Fruit fly (Drosophila melanogaster) whole organism, embryonic: ENCODE measurements around the gene CG46412.

Source experiments
- C15 ChIP-seq: fragments of 200-800 bp; sonication (Bioruptor generic); IDR thresholded peaks from 3 replicates; pipeline ENCODE4 v1.3.6; 2022; ENCODE audit warnings: missing biosample characterization, missing genetic modification characterization
- CG10267 ChIP-seq: fragments of 200-800 bp; sonication (Bioruptor generic); optimal IDR thresholded peaks from 2 replicates; lab custom pipeline; 2018; ENCODE audit warnings: missing biosample characterization, mild to moderate bottlenecking, missing genetic modification characterization, moderate library complexity
- CG11504 ChIP-seq: fragments of 200-800 bp; sonication (Bioruptor generic); optimal IDR thresholded peaks from 3 replicates; lab custom pipeline; 2019; ENCODE audit warnings: missing biosample characterization, mild to moderate bottlenecking, missing genetic modification characterization, moderate library complexity
- CG13624 ChIP-seq: fragments of 200-800 bp; sonication (Bioruptor generic); optimal IDR thresholded peaks from 2 replicates; lab custom pipeline; 2016; ENCODE audit warnings: missing biosample characterization, missing genetic modification characterization
- CG1603 ChIP-seq: fragments of 200-800 bp; sonication (Bioruptor generic); optimal IDR thresholded peaks from 2 replicates; lab custom pipeline; 2019; ENCODE audit warnings: missing biosample characterization, mild to moderate bottlenecking, missing genetic modification characterization, moderate library complexity
- CG16863 ChIP-seq: fragments of 200-800 bp; sonication (Bioruptor generic); optimal IDR thresholded peaks from 3 replicates; lab custom pipeline; 2016; ENCODE audit warnings: missing biosample characterization, missing genetic modification characterization
- CG17829 ChIP-seq: fragments of 200-800 bp; optimal IDR thresholded peaks from 2 replicates; lab custom pipeline; 2019; ENCODE audit warnings: missing biosample characterization, mild to moderate bottlenecking, missing genetic modification characterization, moderate library complexity
- CG18764 ChIP-seq: fragments of 200-800 bp; sonication (Bioruptor generic); optimal IDR thresholded peaks from 3 replicates; lab custom pipeline; 2016; ENCODE audit warnings: missing biosample characterization, missing genetic modification characterization
- CG2116 ChIP-seq: fragments of 200-800 bp; sonication (Bioruptor generic); optimal IDR thresholded peaks from 3 replicates; lab custom pipeline; 2018; ENCODE audit warnings: missing biosample characterization, mild to moderate bottlenecking, missing genetic modification characterization
- CG2199 ChIP-seq: fragments of 200-800 bp; sonication (Bioruptor generic); IDR thresholded peaks from 3 replicates; pipeline ENCODE4 v1.3.6; 2022; ENCODE audit warnings: missing biosample characterization, missing genetic modification characterization
- CG2678 ChIP-seq: fragments of 200-800 bp; sonication (Bioruptor generic); optimal IDR thresholded peaks from 3 replicates; lab custom pipeline; 2019; ENCODE audit warnings: missing biosample characterization, mild to moderate bottlenecking, missing genetic modification characterization, moderate library complexity
- CG31365 ChIP-seq: fragments of 200-800 bp; sonication (Bioruptor generic); optimal IDR thresholded peaks from 2 replicates; lab custom pipeline; 2018; ENCODE audit warnings: missing biosample characterization, mild to moderate bottlenecking, missing genetic modification characterization
- CG3163 ChIP-seq: fragments of 200-800 bp; sonication (Bioruptor generic); optimal IDR thresholded peaks from 3 replicates; lab custom pipeline; 2016; ENCODE audit warnings: missing biosample characterization, missing genetic modification characterization
- CG32532 ChIP-seq: fragments of 200-800 bp; sonication (Bioruptor generic); IDR thresholded peaks from 2 replicates; pipeline ENCODE4 v1.3.6; 2022; ENCODE audit warnings: missing biosample characterization, missing genetic modification characterization
- CG32767 ChIP-seq: fragments of 200-800 bp; sonication (Bioruptor generic); IDR thresholded peaks from 2 replicates; pipeline ENCODE4 v1.3.6; 2022; ENCODE audit warnings: missing biosample characterization, missing genetic modification characterization
- CG34224 ChIP-seq: fragments of 200-800 bp; sonication (Bioruptor generic); IDR thresholded peaks from 3 replicates; pipeline ENCODE4 v1.3.6; 2022; ENCODE audit warnings: missing biosample characterization, missing genetic modification characterization; ENCODE audit not compliant: partially characterized antibody
- CG42726 ChIP-seq: fragments of 200-800 bp; sonication (Bioruptor generic); IDR thresholded peaks from 2 replicates; pipeline ENCODE4 v1.3.6; 2022; ENCODE audit warnings: missing biosample characterization, missing genetic modification characterization; ENCODE audit not compliant: partially characterized antibody
- CG4707 ChIP-seq: fragments of 200-800 bp; sonication (Bioruptor generic); optimal IDR thresholded peaks from 2 replicates; lab custom pipeline; 2018; ENCODE audit warnings: missing biosample characterization, mild to moderate bottlenecking, missing genetic modification characterization, moderate library complexity
- CG6654 ChIP-seq: fragments of 200-800 bp; sonication (Bioruptor generic); optimal IDR thresholded peaks from 2 replicates; lab custom pipeline; 2017; ENCODE audit warnings: missing biosample characterization, mild to moderate bottlenecking, missing genetic modification characterization
- CG7556 ChIP-seq: fragments of 200-800 bp; sonication (Bioruptor generic); optimal IDR thresholded peaks from 2 replicates; lab custom pipeline; 2017; ENCODE audit warnings: missing biosample characterization, mild to moderate bottlenecking, missing genetic modification characterization
- CG7839 ChIP-seq: fragments of 200-800 bp; sonication (Bioruptor generic); optimal IDR thresholded peaks from 3 replicates; lab custom pipeline; 2018; ENCODE audit warnings: missing biosample characterization, mild to moderate bottlenecking, missing genetic modification characterization, moderate library complexity
- CG8359 ChIP-seq: fragments of 200-800 bp; sonication (Bioruptor generic); optimal IDR thresholded peaks from 2 replicates; lab custom pipeline; 2017; ENCODE audit warnings: missing biosample characterization, mild to moderate bottlenecking, missing genetic modification characterization, borderline replicate concordance
- CG9932 ChIP-seq: fragments of 200-800 bp; sonication (Bioruptor generic); IDR thresholded peaks from 2 replicates; pipeline ENCODE4 v1.3.6; 2022; ENCODE audit warnings: missing biosample characterization, missing genetic modification characterization
- Dip3 ChIP-seq: fragments of 200-800 bp; sonication (Bioruptor generic); optimal IDR thresholded peaks from 3 replicates; lab custom pipeline; 2016; ENCODE audit warnings: missing biosample characterization, missing genetic modification characterization
- Dref ChIP-seq: fragments of 200-800 bp; sonication (Bioruptor generic); IDR thresholded peaks from 2 replicates; pipeline ENCODE4 v1.3.6; 2022; ENCODE audit warnings: missing biosample characterization, missing genetic modification characterization
- Ets97D ChIP-seq: fragments of 200-800 bp; sonication (Bioruptor generic); optimal IDR thresholded peaks from 3 replicates; lab custom pipeline; 2016; ENCODE audit warnings: missing biosample characterization, missing genetic modification characterization
- Gug ChIP-seq: fragments of 200-800 bp; sonication (Bioruptor generic); IDR thresholded peaks from 4 replicates; pipeline ENCODE4 v1.3.6; 2022; ENCODE audit warnings: missing biosample characterization, missing genetic modification characterization
- HLH54F ChIP-seq: fragments of 200-800 bp; sonication (Bioruptor generic); optimal IDR thresholded peaks from 3 replicates; lab custom pipeline; 2016; ENCODE audit warnings: missing biosample characterization, missing genetic modification characterization
- HmgZ ChIP-seq: fragments of 200-800 bp; sonication (Bioruptor generic); optimal IDR thresholded peaks from 2 replicates; lab custom pipeline; 2018; ENCODE audit warnings: missing biosample characterization, mild to moderate bottlenecking, missing genetic modification characterization
- Hr3 ChIP-seq: fragments of 200-800 bp; sonication (Bioruptor generic); optimal IDR thresholded peaks from 3 replicates; lab custom pipeline; 2016; ENCODE audit warnings: missing biosample characterization, missing genetic modification characterization
- Lpt ChIP-seq: fragments of >200 bp; optimal IDR thresholded peaks from 2 replicates; lab custom pipeline; 2018; ENCODE audit warnings: missing biosample characterization, missing genetic modification characterization
- Meics ChIP-seq: fragments of 200-800 bp; sonication (Bioruptor generic); optimal IDR thresholded peaks from 2 replicates; lab custom pipeline; 2017; ENCODE audit warnings: missing biosample characterization, mild to moderate bottlenecking, missing genetic modification characterization
- Neu2 ChIP-seq: fragments of 200-800 bp; sonication (Bioruptor generic); optimal IDR thresholded peaks from 3 replicates; lab custom pipeline; 2016; ENCODE audit warnings: missing biosample characterization, missing genetic modification characterization, borderline replicate concordance
- Scr ChIP-seq: fragments of 200-800 bp; sonication (Bioruptor generic); IDR thresholded peaks from 2 replicates; pipeline ENCODE4 v1.3.6; 2022; ENCODE audit warnings: missing biosample characterization, missing genetic modification characterization; ENCODE audit not compliant: partially characterized antibody
- Xrp1 ChIP-seq: fragments of 200-800 bp; sonication (Bioruptor generic); IDR thresholded peaks from 2 replicates; pipeline ENCODE4 v1.3.6; 2022; ENCODE audit warnings: missing biosample characterization, missing genetic modification characterization
- chinmo ChIP-seq: fragments of 200-800 bp; sonication (Bioruptor generic); IDR thresholded peaks from 4 replicates; pipeline ENCODE4 v1.3.6; 2022; ENCODE audit warnings: missing biosample characterization, missing genetic modification characterization; ENCODE audit not compliant: partially characterized antibody
- danr ChIP-seq: fragments of 200-800 bp; sonication (Bioruptor generic); IDR thresholded peaks from 2 replicates; pipeline ENCODE4 v1.3.6; 2022; ENCODE audit warnings: missing biosample characterization, missing genetic modification characterization
- dm ChIP-seq: fragments of 200-800 bp; sonication (Bioruptor generic); optimal IDR thresholded peaks from 3 replicates; lab custom pipeline; 2016; ENCODE audit warnings: missing biosample characterization, missing genetic modification characterization
- eyg ChIP-seq: fragments of 200-800 bp; sonication (Bioruptor generic); optimal IDR thresholded peaks from 3 replicates; lab custom pipeline; 2016; ENCODE audit warnings: missing biosample characterization, missing genetic modification characterization
- gcm ChIP-seq: fragments of 200-800 bp; sonication (Bioruptor generic); optimal IDR thresholded peaks from 2 replicates; lab custom pipeline; 2019; ENCODE audit warnings: missing biosample characterization, mild to moderate bottlenecking, missing genetic modification characterization, moderate library complexity
- gfzf ChIP-seq: fragments of 200-800 bp; sonication (Bioruptor generic); optimal IDR thresholded peaks from 2 replicates; lab custom pipeline; 2016; ENCODE audit warnings: missing biosample characterization, mild to moderate bottlenecking, missing genetic modification characterization, moderate library complexity
- grau ChIP-seq: fragments of 200-800 bp; optimal IDR thresholded peaks from 3 replicates; lab custom pipeline; 2019; ENCODE audit warnings: missing biosample characterization, mild to moderate bottlenecking, missing genetic modification characterization, moderate library complexity
- h ChIP-seq: fragments of >200 bp; optimal IDR thresholded peaks from 2 replicates; lab custom pipeline; 2017
- kah ChIP-seq: fragments of 200-800 bp; sonication (Bioruptor generic); optimal IDR thresholded peaks from 2 replicates; lab custom pipeline; 2018; ENCODE audit warnings: missing biosample characterization, mild to moderate bottlenecking, missing genetic modification characterization
- knrl ChIP-seq: fragments of 200-800 bp; sonication (Bioruptor generic); IDR thresholded peaks from 3 replicates; pipeline ENCODE4 v1.3.6; 2022; ENCODE audit warnings: missing biosample characterization, missing genetic modification characterization; ENCODE audit not compliant: partially characterized antibody
- lmd ChIP-seq: fragments of 200-800 bp; sonication (Bioruptor generic); IDR thresholded peaks from 2 replicates; pipeline ENCODE4 v1.3.6; 2022; ENCODE audit warnings: missing biosample characterization, missing genetic modification characterization
- seq ChIP-seq: fragments of 200-800 bp; sonication (Bioruptor generic); IDR thresholded peaks from 2 replicates; pipeline ENCODE4 v1.3.6; 2022; ENCODE audit warnings: missing biosample characterization, missing genetic modification characterization
- sisA ChIP-seq: fragments of 200-800 bp; sonication (Bioruptor generic); IDR thresholded peaks from 2 replicates; pipeline ENCODE4 v1.3.6; 2022; ENCODE audit warnings: missing biosample characterization, missing genetic modification characterization
- tna ChIP-seq: fragments of 200-800 bp; sonication (Bioruptor generic); IDR thresholded peaks from 2 replicates; pipeline ENCODE4 v1.3.6; 2022; ENCODE audit warnings: missing biosample characterization, missing genetic modification characterization; ENCODE audit not compliant: partially characterized antibody
- vvl ChIP-seq: fragments of 200-800 bp; sonication (Bioruptor generic); IDR thresholded peaks from 2 replicates; pipeline ENCODE4 v1.3.6; 2022; ENCODE audit warnings: missing biosample characterization, missing genetic modification characterization

CG46412 gene

dm6 chr3L:11552996-11553671 is 10.7 kb downstream of the CG46412 start (continued):
- TF ChIP-seq CG10267: peak; percentile 21
- no peak for TF ChIP-seq CG16863 (GFP tag; lab: Kevin White, UChicago)
- peak; percentile 19; the same call in 1 of the 2 replicates for TF ChIP-seq CG9932 (GFP tag; lab: Robert Waterston, UW)
- peak; percentile 34; the same call in 1 of the 3 replicates for TF ChIP-seq knrl (GFP tag; lab: Robert Waterston, UW)
- peak; percentile 94 for TF ChIP-seq CG34224
- no peak for TF ChIP-seq eyg (GFP tag; lab: Kevin White, UChicago)
- TF ChIP-seq tna (GFP tag; lab: Robert Waterston, UW): peak; percentile 34; the same call in 1 of the 2 replicates
- no peak for TF ChIP-seq Hr3
- TF ChIP-seq vvl (GFP tag; lab: Robert Waterston, UW): peak; percentile 85; the same call in 1 of the 2 replicates
- TF ChIP-seq gcm (GFP tag; lab: Kevin White, UChicago): peak; percentile 56
- no peak for TF ChIP-seq dm (GFP tag; lab: Kevin White, UChicago)
- no peak for TF ChIP-seq CG7556 (GFP tag; lab: Kevin White, UChicago)
- peak; percentile 74; the same call in 1 of the 3 replicates for TF ChIP-seq CG2199 (GFP tag; lab: Robert Waterston, UW)
- TF ChIP-seq seq (GFP tag; lab: Robert Waterston, UW): no peak
- TF ChIP-seq danr (GFP tag; lab: Robert Waterston, UW): no peak
- TF ChIP-seq CG7839 (tag; lab: Kevin White, UChicago): peak; percentile 28
- TF ChIP-seq lmd (GFP tag; lab: Robert Waterston, UW): no peak
- no peak for TF ChIP-seq Ets97D (GFP tag; lab: Kevin White, UChicago)
- peak; percentile 86 for TF ChIP-seq HmgZ
- TF ChIP-seq chinmo (GFP tag; lab: Robert Waterston, UW): peak; percentile 98
- TF ChIP-seq CG18764 (GFP tag; lab: Kevin White, UChicago): no peak
- 0 out of 2 replicates have a peak, but pooled peaks have one; percentile 31 for TF ChIP-seq CG32532 (GFP tag; lab: Robert Waterston, UW)
- peak; percentile 100 for TF ChIP-seq CG11504
- no peak for TF ChIP-seq Gug (GFP tag; lab: Robert Waterston, UW)
- TF ChIP-seq CG32767: peak; percentile 32; the same call in 1 of the 2 replicates
- TF ChIP-seq CG31365 (tag; lab: Kevin White, UChicago): peak; percentile 32
- no peak for TF ChIP-seq CG8359 (GFP tag; lab: Kevin White, UChicago)
- TF ChIP-seq CG13624 (GFP tag; lab: Kevin White, UChicago): peak; percentile 40
- peak; percentile 59 for TF ChIP-seq CG3163 (GFP tag; lab: Kevin White, UChicago)
- TF ChIP-seq Dip3: no peak
- no peak for TF ChIP-seq Meics
- TF ChIP-seq CG4707: no peak
- TF ChIP-seq C15 (GFP tag; lab: Robert Waterston, UW): no peak
- no peak for TF ChIP-seq sisA
- TF ChIP-seq CG6654: no peak
- peak; percentile 13 for TF ChIP-seq CG2678 (tag; lab: Kevin White, UChicago)
- peak; percentile 62 for TF ChIP-seq CG17829 (tag; lab: Kevin White, UChicago)
- TF ChIP-seq Lpt (GFP tag; lab: Kevin White, UChicago): no peak
- no peak for TF ChIP-seq gfzf (GFP tag; lab: Kevin White, UChicago)
- peak; percentile 58; the same call in 1 of the 2 replicates for TF ChIP-seq CG42726 (GFP tag; lab: Robert Waterston, UW)
- TF ChIP-seq CG2116 (GFP tag; lab: Kevin White, UChicago): no peak
- TF ChIP-seq Xrp1 (GFP tag; lab: Robert Waterston, UW): no peak
- TF ChIP-seq Scr (GFP tag; lab: Robert Waterston, UW): peak; percentile 55
- no peak for TF ChIP-seq h (lab: Kevin White, UChicago)
- peak; percentile 100 for TF ChIP-seq kah (GFP tag; lab: Kevin White, UChicago)
- TF ChIP-seq grau (tag; lab: Kevin White, UChicago): peak; percentile 18
- no peak for TF ChIP-seq HLH54F (GFP tag; lab: Kevin White, UChicago)
- no peak for TF ChIP-seq Neu2 (GFP tag; lab: Kevin White, UChicago)
- no peak for TF ChIP-seq CG1603
- TF ChIP-seq Dref (GFP tag; lab: Robert Waterston, UW): no peak
